Worm (Caenorhabditis elegans) whole organism, L4 larva: ENCODE measurements around the gene Y46G5A.47.

Source experiments
- D1046.2 ChIP-seq: fragments of 200-800 bp; sonication (Bioruptor generic); IDR thresholded peaks from 2 replicates; pipeline ENCODE4 v1.3.6; 2022; ENCODE audit warnings: missing genetic modification characterization, missing compliant biosample characterization
- F10B5.3 ChIP-seq: sonication (generic microtip); optimal IDR thresholded peaks from 2 replicates; lab custom pipeline; 2016; ENCODE audit warnings: mild to moderate bottlenecking, missing genetic modification characterization, missing compliant biosample characterization
- F44E2.7 ChIP-seq: fragments of 200-800 bp; sonication (Bioruptor generic); IDR thresholded peaks from 2 replicates; pipeline ENCODE4 v2.1.2; 2022; ENCODE audit warnings: missing genetic modification characterization, missing compliant biosample characterization
- T20F7.1 ChIP-seq: fragments of 200-800 bp; sonication (Bioruptor generic); optimal IDR thresholded peaks from 2 replicates; lab custom pipeline; 2018; ENCODE audit warnings: mild to moderate bottlenecking, missing genetic modification characterization, missing compliant biosample characterization
- T26A8.4 ChIP-seq: fragments of 200-800 bp; sonication (Bioruptor generic); IDR thresholded peaks from 2 replicates; pipeline ENCODE4 v1.3.6; 2022; ENCODE audit warnings: missing genetic modification characterization, missing compliant biosample characterization
- Y48G9A.11 ChIP-seq: fragments of 200-800 bp; sonication (Bioruptor generic); IDR thresholded peaks from 2 replicates; pipeline ENCODE4 v1.3.6; 2022; ENCODE audit warnings: missing genetic modification reagents, missing genetic modification characterization, missing compliant biosample characterization
- Y5F2A.4 ChIP-seq: fragments of 200-800 bp; sonication (Bioruptor generic); optimal IDR thresholded peaks from 2 replicates; lab custom pipeline; 2018; ENCODE audit warnings: mild to moderate bottlenecking, missing genetic modification characterization, missing compliant biosample characterization
- ama-1 ChIP-seq: fragments of 150-350 bp; optimal IDR thresholded peaks from 2 replicates; lab custom pipeline; 2014; ENCODE audit warnings: inconsistent platforms, mixed read lengths
- arid-1 ChIP-seq: fragments of 200-800 bp; sonication (Bioruptor generic); conservative IDR thresholded peaks from 2 replicates; pipeline ENCODE4 v1.3.6; 2022; ENCODE audit warnings: missing genetic modification reagents, missing genetic modification characterization, missing compliant biosample characterization
- ceh-82 ChIP-seq: sonication (generic microtip); optimal IDR thresholded peaks from 2 replicates; lab custom pipeline; 2017; ENCODE audit warnings: missing biosample characterization, missing genetic modification characterization
- ces-1 ChIP-seq: fragments of 150-350 bp; sonication (generic microtip); optimal IDR thresholded peaks from 4 replicates; lab custom pipeline; 2014; ENCODE audit warnings: missing biosample characterization, missing genetic modification reagents, missing genetic modification characterization
- ctbp-1 ChIP-seq: fragments of 200-800 bp; sonication (Bioruptor generic); IDR thresholded peaks from 2 replicates; pipeline ENCODE4 v1.3.6; 2022; ENCODE audit warnings: missing genetic modification reagents, missing genetic modification characterization, missing compliant biosample characterization
- dmd-6 ChIP-seq: fragments of 200-800 bp; sonication (Bioruptor generic); IDR thresholded peaks from 2 replicates; pipeline ENCODE4 v1.3.6; 2022; ENCODE audit warnings: missing genetic modification reagents, missing genetic modification characterization, missing compliant biosample characterization
- dmd-9 ChIP-seq: fragments of 200-800 bp; sonication (Bioruptor generic); IDR thresholded peaks from 2 replicates; pipeline ENCODE4 v1.3.6; 2022; ENCODE audit warnings: missing genetic modification reagents, missing genetic modification characterization, missing compliant biosample characterization
- dve-1 ChIP-seq: sonication (generic microtip); optimal IDR thresholded peaks from 2 replicates; lab custom pipeline; 2017; ENCODE audit warnings: antibody characterized with exemption, mild to moderate bottlenecking, missing genetic modification characterization, missing compliant biosample characterization; ENCODE audit not compliant: insufficient read depth
- fkh-10 ChIP-seq: fragments of 150-350 bp; optimal IDR thresholded peaks from 2 replicates; lab custom pipeline; 2014; ENCODE audit warnings: missing biosample characterization, missing genetic modification reagents, missing genetic modification characterization
- hlh-30 ChIP-seq: sonication (generic microtip); optimal IDR thresholded peaks from 2 replicates; lab custom pipeline; 2017; ENCODE audit warnings: antibody characterized with exemption, mild to moderate bottlenecking, missing genetic modification characterization, missing compliant biosample characterization; ENCODE audit not compliant: insufficient read depth
- hmg-1.1 ChIP-seq: fragments of 200-800 bp; sonication (Bioruptor generic); IDR thresholded peaks from 2 replicates; pipeline ENCODE4 v1.3.6; 2022; ENCODE audit warnings: missing genetic modification reagents, missing genetic modification characterization, missing compliant biosample characterization
- lim-7 ChIP-seq: fragments of 200-800 bp; sonication (Bioruptor generic); IDR thresholded peaks from 2 replicates; pipeline ENCODE4 v1.3.6; 2022; ENCODE audit warnings: missing genetic modification characterization, missing compliant biosample characterization
- lin-1 ChIP-seq: fragments of 200-800 bp; sonication (Bioruptor generic); IDR thresholded peaks from 2 replicates; pipeline ENCODE4 v1.3.6; 2022; ENCODE audit warnings: missing genetic modification reagents, missing genetic modification characterization, missing compliant biosample characterization
- lin-15B ChIP-seq: fragments of 150-350 bp; sonication (generic microtip); optimal IDR thresholded peaks from 3 replicates; lab custom pipeline; 2014; ENCODE audit warnings: missing biosample characterization, missing genetic modification characterization
- lin-29 ChIP-seq: fragments of 200-800 bp; sonication (Bioruptor generic); IDR thresholded peaks from 2 replicates; pipeline ENCODE4 v1.3.6; 2022; ENCODE audit warnings: missing genetic modification reagents, missing genetic modification characterization, missing compliant biosample characterization
- lin-38 ChIP-seq: fragments of 200-800 bp; sonication (Bioruptor generic); IDR thresholded peaks from 2 replicates; pipeline ENCODE4 v1.3.6; 2022; ENCODE audit warnings: missing genetic modification reagents, missing genetic modification characterization, missing compliant biosample characterization
- lir-3 ChIP-seq: sonication (generic microtip); optimal IDR thresholded peaks from 2 replicates; lab custom pipeline; 2016; ENCODE audit warnings: mild to moderate bottlenecking, missing genetic modification characterization, missing compliant biosample characterization
- lsy-2 ChIP-seq, 2 experiments: fragments of 150-350 bp in 1 of 2; sonication (generic microtip) in 1 of 2; optimal IDR thresholded peaks; 2 replicates each; lab custom pipeline; 2014 to 2017; ENCODE audit warnings: missing biosample characterization in 2 of 2, missing genetic modification characterization in 2 of 2
- madf-9 ChIP-seq: fragments of 200-800 bp; sonication (Bioruptor generic); conservative IDR thresholded peaks from 2 replicates; pipeline ENCODE4 v1.3.6; 2022; ENCODE audit warnings: missing genetic modification reagents, missing genetic modification characterization, missing compliant biosample characterization
- mdl-1 ChIP-seq, 2 experiments: fragments of 150-350 bp in 1 of 2; sonication (generic microtip) in 1 of 2; optimal IDR thresholded peaks; 2 replicates each; lab custom pipeline; 2014 to 2017; ENCODE audit warnings: missing biosample characterization in 2 of 2, missing genetic modification characterization in 2 of 2
- mdt-29 ChIP-seq: fragments of 200-800 bp; sonication (Bioruptor generic); IDR thresholded peaks from 2 replicates; pipeline ENCODE4 v1.3.6; 2022; ENCODE audit warnings: missing genetic modification reagents, missing genetic modification characterization, missing compliant biosample characterization
- mes-2 ChIP-seq: sonication (generic microtip); optimal IDR thresholded peaks from 2 replicates; lab custom pipeline; 2016; ENCODE audit warnings: missing genotype, mild to moderate bottlenecking, missing genetic modification characterization, missing compliant biosample characterization; ENCODE audit not compliant: poor library complexity, severe bottlenecking
- nhr-11 ChIP-seq: fragments of 150-350 bp; optimal IDR thresholded peaks from 2 replicates; lab custom pipeline; 2014; ENCODE audit warnings: missing biosample characterization, missing genetic modification characterization
- nhr-111 ChIP-seq: fragments of 200-800 bp; sonication (Bioruptor generic); optimal IDR thresholded peaks from 2 replicates; lab custom pipeline; 2018; ENCODE audit warnings: mild to moderate bottlenecking, missing genetic modification characterization, missing compliant biosample characterization
- nhr-237 ChIP-seq: sonication (generic microtip); optimal IDR thresholded peaks from 2 replicates; lab custom pipeline; 2017; ENCODE audit warnings: missing biosample characterization, missing genetic modification characterization
- nhr-28 ChIP-seq: fragments of 150-350 bp; optimal IDR thresholded peaks from 2 replicates; lab custom pipeline; 2014; ENCODE audit warnings: missing biosample characterization, missing genetic modification characterization
- nhr-76 ChIP-seq: fragments of 150-350 bp; optimal IDR thresholded peaks from 2 replicates; lab custom pipeline; 2014; ENCODE audit warnings: missing biosample characterization, missing genetic modification characterization
- nhr-77 ChIP-seq: fragments of 150-350 bp; optimal IDR thresholded peaks from 2 replicates; lab custom pipeline; 2014; ENCODE audit warnings: missing biosample characterization, missing genetic modification characterization
- php-3 ChIP-seq: fragments of 200-800 bp; sonication (Bioruptor generic); IDR thresholded peaks from 2 replicates; pipeline ENCODE4 v1.3.6; 2022; ENCODE audit warnings: missing genetic modification reagents, missing genetic modification characterization, missing compliant biosample characterization
- pqm-1 ChIP-seq: sonication (generic microtip); optimal IDR thresholded peaks from 2 replicates; lab custom pipeline; 2017; ENCODE audit warnings: missing biosample characterization, missing genetic modification characterization
- saeg-2 ChIP-seq: fragments of 200-800 bp; sonication (Bioruptor generic); IDR thresholded peaks from 2 replicates; pipeline ENCODE4 v1.3.6; 2022; ENCODE audit warnings: missing genetic modification reagents, missing genetic modification characterization, missing compliant biosample characterization
- sdz-12 ChIP-seq: fragments of 200-800 bp; sonication (Bioruptor generic); optimal IDR thresholded peaks from 2 replicates; lab custom pipeline; 2018; ENCODE audit warnings: mild to moderate bottlenecking, missing genetic modification characterization, missing compliant biosample characterization
- snpc-1.2 ChIP-seq: fragments of 200-800 bp; sonication (Bioruptor generic); IDR thresholded peaks from 2 replicates; pipeline ENCODE4 v1.3.6; 2022; ENCODE audit warnings: missing genetic modification reagents, missing genetic modification characterization, missing compliant biosample characterization
- snpc-4 ChIP-seq: fragments of 150-350 bp; optimal IDR thresholded peaks from 2 replicates; lab custom pipeline; 2014; ENCODE audit warnings: missing biosample characterization, missing genetic modification characterization
- spr-1 ChIP-seq: sonication (generic microtip); optimal IDR thresholded peaks from 2 replicates; lab custom pipeline; 2016; ENCODE audit warnings: mild to moderate bottlenecking, missing genetic modification characterization, missing compliant biosample characterization
- spr-3 ChIP-seq: fragments of 200-800 bp; sonication (Bioruptor generic); optimal IDR thresholded peaks from 2 replicates; lab custom pipeline; 2018; ENCODE audit warnings: mild to moderate bottlenecking, missing genetic modification characterization, missing compliant biosample characterization
- tag-97 ChIP-seq: fragments of 200-800 bp; sonication (Bioruptor generic); IDR thresholded peaks from 2 replicates; pipeline ENCODE4 v1.3.6; 2022; ENCODE audit warnings: missing genetic modification characterization, missing compliant biosample characterization
- tra-1 ChIP-seq: fragments of 200-800 bp; sonication (Bioruptor generic); IDR thresholded peaks from 2 replicates; pipeline ENCODE4 v1.3.6; 2022; ENCODE audit warnings: missing genetic modification reagents, missing genetic modification characterization, missing compliant biosample characterization
- unc-130 ChIP-seq: sonication (generic microtip); optimal IDR thresholded peaks from 2 replicates; lab custom pipeline; 2016; ENCODE audit warnings: missing genetic modification reagents, missing genetic modification characterization, missing compliant biosample characterization
- unc-39 ChIP-seq: sonication (generic microtip); optimal IDR thresholded peaks from 2 replicates; lab custom pipeline; 2017; ENCODE audit warnings: missing biosample characterization, missing genetic modification characterization
- unc-62 ChIP-seq, 3 experiments: fragments of 150-350 bp in 1 of 3; sonication (generic microtip); optimal IDR thresholded peaks in 2 of 3; peaks in 1 of 3; 1 replicate in 1 of 3; 2 replicates in 2 of 3; lab custom pipeline; 2014 to 2017; ENCODE audit warnings: missing biosample characterization in 3 of 3, missing genetic modification characterization in 3 of 3, missing genetic modification reagents in 3 of 3, missing genotype in 1 of 3
- zfp-2 ChIP-seq: sonication (generic microtip); optimal IDR thresholded peaks from 2 replicates; lab custom pipeline; 2016; ENCODE audit warnings: mild to moderate bottlenecking, missing genetic modification characterization, missing compliant biosample characterization
- zip-11 ChIP-seq: fragments of 200-800 bp; sonication (Bioruptor generic); IDR thresholded peaks from 2 replicates; pipeline ENCODE4 v1.3.6; 2022; ENCODE audit warnings: missing genetic modification characterization, missing compliant biosample characterization
- ztf-7 ChIP-seq: fragments of 150-350 bp; optimal IDR thresholded peaks from 2 replicates; lab custom pipeline; 2014; ENCODE audit warnings: missing biosample characterization, missing genetic modification characterization

The Y46G5A.47 gene

ce11 chrII:12799927-12800522 lies 5.1 kb downstream of the Y46G5A.47 start (continued):
- TF ChIP-seq hmg-1.1 (0 out of 2 replicates have a peak, but pooled peaks have one; percentile 24), lsy-2 (tag; optimal IDR thresholded peaks at IDR 0.05; lab: Kevin White, UChicago) (peak; percentile 68 to 89), dmd-9 (no peak), unc-62 (GFP tag; optimal IDR thresholded peaks at IDR 0.05 in 1 of 2; lab: Kevin White, UChicago) (no peak), unc-62 (tag; optimal IDR thresholded peaks at IDR 0.05; lab: Kevin White, UChicago) (no peak), sdz-12 (no peak), ces-1 (GFP tag; lab: Kevin White, UChicago) (no peak), lin-1 (GFP tag; lab: Robert Waterston, UW) (no peak), lin-15B (tag; lab: Kevin White, UChicago) (no peak), spr-3 (no peak), snpc-4 (tag; lab: Kevin White, UChicago) (no peak), hlh-30 (peak; percentile 40), Y5F2A.4 (GFP tag; lab: Kevin White, UChicago) (no peak), pqm-1 (tag; lab: Kevin White, UChicago) (no peak), unc-39 (tag; lab: Kevin White, UChicago) (no peak), unc-130 (GFP tag; lab: Kevin White, UChicago) (peak; percentile 29), lir-3 (tag; lab: Kevin White, UChicago) (no peak), lin-29 (no peak), snpc-1.2 (GFP tag; lab: Robert Waterston, UW) (peak; percentile 29; the same call in 1 of the 2 replicates), T20F7.1 (no peak), mdt-29 (GFP tag; lab: Robert Waterston, UW) (no peak), nhr-111 (no peak), php-3 (no peak), F10B5.3 (tag; lab: Kevin White, UChicago) (no peak), ctbp-1 (no peak), nhr-237 (tag; lab: Kevin White, UChicago) (no peak), saeg-2 (no peak), mdl-1 (tag; optimal IDR thresholded peaks at IDR 0.05; lab: Kevin White, UChicago) (peak in 1 of 2 experiments; percentile 46), fkh-10 (no peak), lim-7 (GFP tag; lab: Robert Waterston, UW) (no peak), nhr-11 (tag; lab: Kevin White, UChicago) (peak; percentile 80), nhr-28 (tag; lab: Kevin White, UChicago) (peak; percentile 77), zip-11 (GFP tag; lab: Robert Waterston, UW) (no peak), ceh-82 (tag; lab: Kevin White, UChicago) (no peak), spr-1 (tag; lab: Kevin White, UChicago) (no peak), lin-38 (peak; percentile 97), D1046.2 (GFP tag; lab: Robert Waterston, UW) (no peak), mes-2 (peak; percentile 20), dmd-6 (GFP tag; lab: Robert Waterston, UW) (peak; percentile 44), ama-1 (lab: Kevin White, UChicago) (peak; percentile 4), madf-9 (GFP tag; lab: Robert Waterston, UW) (no peak), tra-1 (GFP tag; lab: Robert Waterston, UW) (no peak), nhr-76 (no peak), dve-1 (tag; lab: Kevin White, UChicago) (no peak), zfp-2 (tag; lab: Kevin White, UChicago) (no peak), F44E2.7 (no peak), T26A8.4 (GFP tag; lab: Robert Waterston, UW) (no peak), tag-97 (no peak), ztf-7 (tag; lab: Kevin White, UChicago) (no peak), nhr-77 (tag; lab: Kevin White, UChicago) (no peak), arid-1 (GFP tag; lab: Robert Waterston, UW) (no peak), Y48G9A.11 (GFP tag; lab: Robert Waterston, UW) (peak; percentile 76)
